Fruit fly (Drosophila melanogaster): ENCODE data around the gene Pi3K92E.

dm6 chr3R:20648616-20649015 lies 14.1 kb upstream of the Pi3K92E start, which contains the start of gene GluRIIE:
- TF ChIP-seq nerfin-2 (GFP tag; IDR thresholded peaks at IDR 0.05; ENCODE audit: partially characterized antibody) (no peak), Dbx (GFP tag; IDR thresholded peaks at IDR 0.05) (no peak), amos (GFP tag; IDR thresholded peaks at IDR 0.05; ENCODE audit: partially characterized antibody) (no peak), hth (optimal IDR thresholded peaks at IDR 0.05) (no peak), Ada2b (GFP tag; IDR thresholded peaks at IDR 0.05) (no peak), hbn (GFP tag; IDR thresholded peaks at IDR 0.05; ENCODE audit: partially characterized antibody) (no peak), ranshi (GFP tag; IDR thresholded peaks at IDR 0.05) (no peak), CG17186 (GFP tag; optimal IDR thresholded peaks at IDR 0.05) (no peak), HLH4C (GFP tag; IDR thresholded peaks at IDR 0.05; ENCODE audit: partially characterized antibody) (no peak), schlank (tag; optimal IDR thresholded peaks at IDR 0.05) (no peak)

Data from whole organism, embryonic.